Fruit fly (Drosophila melanogaster): ENCODE results near the gene Lamtor3.
A peak's percentile ranks its signal among the peaks of the same experiment; 100 is the strongest.

Lamtor3 gene

dm6 chr2L:17449608-17450504, 31.2 kb upstream of the Lamtor3 start, which contains the start of gene dl (continued):
- TF ChIP-seq CG6808 (GFP tag; optimal IDR thresholded peaks at IDR 0.05), result peak; percentile 46
- peak; percentile 36 for TF ChIP-seq esn (GFP tag; optimal IDR thresholded peaks at IDR 0.05)
- TF ChIP-seq svp (GFP tag), result peak; percentile 78
- TF ChIP-seq Sox14 (GFP tag; optimal IDR thresholded peaks at IDR 0.05), result peak; percentile 50
- no peak for TF ChIP-seq Hr38 (GFP tag; optimal IDR thresholded peaks at IDR 0.05)
- TF ChIP-seq eg (GFP tag; IDR thresholded peaks at IDR 0.05), result peak; percentile 67; the same call in 2 of the 3 replicates
- TF ChIP-seq dac (GFP tag; optimal IDR thresholded peaks at IDR 0.05), result peak; percentile 68
- peak in 1 of 2 experiments; percentile 79 for TF ChIP-seq salr (GFP tag; optimal IDR thresholded peaks at IDR 0.05)
- TF ChIP-seq Ets96B (tag; optimal IDR thresholded peaks at IDR 0.05), result peak; percentile 36
- TF ChIP-seq CG3032 (tag; optimal IDR thresholded peaks at IDR 0.05), result no peak
- TF ChIP-seq CG6163 (GFP tag; IDR thresholded peaks at IDR 0.05), result no peak; the same call in 1 of the 3 replicates
- peak; percentile 35 for TF ChIP-seq Hr39 (GFP tag; optimal IDR thresholded peaks at IDR 0.05)
- peak; percentile 9 for TF ChIP-seq Sox102F (GFP tag; optimal IDR thresholded peaks at IDR 0.05)
- peak; percentile 43 for TF ChIP-seq CG3919 (GFP tag; optimal IDR thresholded peaks at IDR 0.05)
- TF ChIP-seq pdm3 (GFP tag; optimal IDR thresholded peaks at IDR 0.05), result peak; percentile 76
- TF ChIP-seq lz (GFP tag; optimal IDR thresholded peaks at IDR 0.05), result peak; percentile 2
- no peak for TF ChIP-seq CG31627 (GFP tag; optimal IDR thresholded peaks at IDR 0.05)
- peak; percentile 53 for TF ChIP-seq Lpt (GFP tag; optimal IDR thresholded peaks at IDR 0.05)
- TF ChIP-seq CG9139 (GFP tag; optimal IDR thresholded peaks at IDR 0.05), result peak; percentile 2
- TF ChIP-seq CG11762 (GFP tag; optimal IDR thresholded peaks at IDR 0.05; ENCODE audit: insufficient read depth), result peak; percentile 33
- peak in 1 of 2 experiments; percentile 58 for TF ChIP-seq ss (GFP tag; optimal IDR thresholded peaks at IDR 0.05)
- TF ChIP-seq achi (GFP tag; optimal IDR thresholded peaks at IDR 0.05), result peak; percentile 25
- TF ChIP-seq net (GFP tag; optimal IDR thresholded peaks at IDR 0.05), result peak; percentile 65
- peak; percentile 9 for TF ChIP-seq Blimp-1 (GFP tag; optimal IDR thresholded peaks at IDR 0.05)

dm6 chr2L:17450505-17451415, 30.3 kb upstream of the Lamtor3 start:
- TF ChIP-seq CG8632 (GFP tag; optimal IDR thresholded peaks at IDR 0.05) (peak; percentile 74), esn (GFP tag; optimal IDR thresholded peaks at IDR 0.05) (peak; percentile 86), fd85E (GFP tag; optimal IDR thresholded peaks at IDR 0.05) (peak; percentile 28), Smox (GFP tag; optimal IDR thresholded peaks at IDR 0.05) (peak; percentile 82), salr (GFP tag; optimal IDR thresholded peaks at IDR 0.05) (peak; percentile 32 to 72), svp (GFP tag) (peak; percentile 88), CG11294 (GFP tag; IDR thresholded peaks at IDR 0.05) (no peak; the same call in 1 of the 2 replicates), achi (GFP tag; optimal IDR thresholded peaks at IDR 0.05) (peak; percentile 72), CG10669 (GFP tag; optimal IDR thresholded peaks at IDR 0.05) (peak; percentile 71), Sox15 (GFP tag; optimal IDR thresholded peaks at IDR 0.05) (peak; percentile 53), Ets96B (tag; optimal IDR thresholded peaks at IDR 0.05) (peak; percentile 62), CG32006 (GFP tag; optimal IDR thresholded peaks at IDR 0.05) (peak; percentile 80), eg (GFP tag; IDR thresholded peaks at IDR 0.05) (no peak; the same call in 2 of the 3 replicates), Met (GFP tag; optimal IDR thresholded peaks at IDR 0.05) (peak; percentile 81), CG11762 (GFP tag; optimal IDR thresholded peaks at IDR 0.05; ENCODE audit: insufficient read depth) (peak; percentile 62), Ets21C (GFP tag; optimal IDR thresholded peaks at IDR 0.05) (peak; percentile 59), fd59A (GFP tag; optimal IDR thresholded peaks at IDR 0.05) (peak; percentile 58), CG6163 (GFP tag; IDR thresholded peaks at IDR 0.05) (no peak; the same call in 2 of the 3 replicates), pdm3 (GFP tag; optimal IDR thresholded peaks at IDR 0.05) (peak; percentile 78), Eip75B (GFP tag; optimal IDR thresholded peaks at IDR 0.05) (peak; percentile 78), Hr38 (GFP tag; optimal IDR thresholded peaks at IDR 0.05) (no peak), CG8319 (GFP tag; optimal IDR thresholded peaks at IDR 0.05) (peak; percentile 49), Eip93F (GFP tag; optimal IDR thresholded peaks at IDR 0.05) (no peak), CG4318 (GFP tag; optimal IDR thresholded peaks at IDR 0.05) (peak; percentile 47), acj6 (GFP tag; optimal IDR thresholded peaks at IDR 0.05) (peak; percentile 78), Sox14 (GFP tag; optimal IDR thresholded peaks at IDR 0.05) (peak; percentile 76), vri (GFP tag; optimal IDR thresholded peaks at IDR 0.05) (peak; percentile 31), dac (GFP tag; optimal IDR thresholded peaks at IDR 0.05) (no peak), Hr4 (GFP tag; optimal IDR thresholded peaks at IDR 0.05) (peak; percentile 77), CG3919 (GFP tag; optimal IDR thresholded peaks at IDR 0.05) (peak; percentile 78), cyc (GFP tag; optimal IDR thresholded peaks at IDR 0.05) (peak; percentile 65), CG6808 (GFP tag; optimal IDR thresholded peaks at IDR 0.05) (peak; percentile 61), CG6792 (GFP tag; optimal IDR thresholded peaks at IDR 0.05) (peak; percentile 77), net (GFP tag; optimal IDR thresholded peaks at IDR 0.05) (peak; percentile 81)

Data from whole organism, prepupa.